Fruit fly (Drosophila melanogaster) whole organism, embryonic: ENCODE measurements around the gene CG32554.

Experiments used
- Bgb ChIP-seq: fragments of 200-800 bp; sonication (Bioruptor generic); IDR thresholded peaks from 2 replicates; pipeline ENCODE4 v1.3.6; 2022; ENCODE audit warnings: missing biosample characterization, missing genetic modification characterization; ENCODE audit not compliant: partially characterized antibody
- CG1024 ChIP-seq: fragments of 200-800 bp; sonication (Bioruptor generic); IDR thresholded peaks from 2 replicates; pipeline ENCODE4 v1.3.6; 2022; ENCODE audit warnings: missing biosample characterization, missing genetic modification characterization
- CG11085 ChIP-seq: fragments of 200-800 bp; sonication (Bioruptor generic); IDR thresholded peaks from 2 replicates; pipeline ENCODE4 v1.3.6; 2022; ENCODE audit warnings: missing biosample characterization, missing genetic modification characterization
- CG11695 ChIP-seq: fragments of 200-800 bp; sonication (Bioruptor generic); IDR thresholded peaks from 3 replicates; pipeline ENCODE4 v1.3.6; 2022; ENCODE audit warnings: missing biosample characterization, missing genetic modification characterization
- CG12659 ChIP-seq: fragments of 200-800 bp; sonication (Bioruptor generic); optimal IDR thresholded peaks from 3 replicates; lab custom pipeline; 2017; ENCODE audit warnings: mild to moderate bottlenecking, missing biosample characterization, missing genetic modification reagents, missing genetic modification characterization
- CG13123 ChIP-seq: fragments of 200-800 bp; sonication (Bioruptor generic); optimal IDR thresholded peaks from 2 replicates; lab custom pipeline; 2016; ENCODE audit warnings: missing biosample characterization, missing genetic modification characterization
- CG15479 ChIP-seq: fragments of 200-800 bp; sonication (Bioruptor generic); optimal IDR thresholded peaks from 3 replicates; lab custom pipeline; 2019; ENCODE audit warnings: missing biosample characterization, mild to moderate bottlenecking, missing genetic modification characterization, moderate library complexity
- CG15514 ChIP-seq: fragments of 200-800 bp; sonication (Bioruptor generic); optimal IDR thresholded peaks from 3 replicates; lab custom pipeline; 2017; ENCODE audit warnings: missing biosample characterization, missing genetic modification characterization, mild to moderate bottlenecking, moderate library complexity, missing genetic modification reagents
- CG1602 ChIP-seq: fragments of 200-800 bp; sonication (Bioruptor generic); optimal IDR thresholded peaks from 3 replicates; lab custom pipeline; 2016; ENCODE audit warnings: missing biosample characterization, missing genetic modification characterization
- CG18599 ChIP-seq: fragments of 200-800 bp; sonication (Bioruptor generic); optimal IDR thresholded peaks from 3 replicates; lab custom pipeline; 2017; ENCODE audit warnings: missing biosample characterization, missing genetic modification characterization, mild to moderate bottlenecking, moderate library complexity, missing genetic modification reagents
- CG31224 ChIP-seq: fragments of 200-800 bp; sonication (Bioruptor generic); IDR thresholded peaks from 2 replicates; pipeline ENCODE4 v1.3.6; 2022; ENCODE audit warnings: missing biosample characterization, missing genetic modification characterization
- CG33213 ChIP-seq: fragments of 200-800 bp; sonication (Bioruptor generic); optimal IDR thresholded peaks from 3 replicates; lab custom pipeline; 2016; ENCODE audit warnings: missing biosample characterization, missing genetic modification characterization
- CG6765 ChIP-seq: fragments of 200-800 bp; sonication (Bioruptor generic); optimal IDR thresholded peaks from 3 replicates; lab custom pipeline; 2017; ENCODE audit warnings: missing biosample characterization, mild to moderate bottlenecking, missing genetic modification characterization
- CG7357 ChIP-seq: fragments of 200-800 bp; sonication (Bioruptor generic); IDR thresholded peaks from 3 replicates; pipeline ENCODE4 v1.3.6; 2022; ENCODE audit warnings: missing biosample characterization, missing genetic modification characterization
- CG8089 ChIP-seq: fragments of 200-800 bp; sonication (Bioruptor generic); optimal IDR thresholded peaks from 3 replicates; lab custom pipeline; 2016; ENCODE audit warnings: missing biosample characterization, missing genetic modification characterization
- CHES-1-like ChIP-seq: fragments of 200-800 bp; sonication (Bioruptor generic); optimal IDR thresholded peaks from 2 replicates; lab custom pipeline; 2016; ENCODE audit warnings: missing biosample characterization, missing genetic modification characterization
- Dip2 ChIP-seq: fragments of 200-800 bp; sonication (Bioruptor generic); IDR thresholded peaks from 2 replicates; pipeline ENCODE4 v1.3.6; 2022; ENCODE audit warnings: missing biosample characterization, missing genetic modification characterization
- Doc3 ChIP-seq: fragments of 200-800 bp; sonication (Bioruptor generic); IDR thresholded peaks from 3 replicates; pipeline ENCODE4 v1.3.6; 2022; ENCODE audit warnings: missing biosample characterization, missing genetic modification characterization; ENCODE audit not compliant: partially characterized antibody
- Dref ChIP-seq: fragments of 200-800 bp; sonication (Bioruptor generic); IDR thresholded peaks from 2 replicates; pipeline ENCODE4 v1.3.6; 2022; ENCODE audit warnings: missing biosample characterization, missing genetic modification characterization
- Elba2 ChIP-seq: fragments of 200-800 bp; sonication (Bioruptor generic); optimal IDR thresholded peaks from 3 replicates; lab custom pipeline; 2016; ENCODE audit warnings: missing biosample characterization, missing genetic modification characterization
- H15 ChIP-seq: fragments of 200-800 bp; sonication (Bioruptor generic); IDR thresholded peaks from 3 replicates; pipeline ENCODE4 v1.3.6; 2022; ENCODE audit warnings: missing biosample characterization, missing genetic modification characterization
- HHEX ChIP-seq: fragments of 200-800 bp; sonication (Bioruptor generic); optimal IDR thresholded peaks from 3 replicates; lab custom pipeline; 2017; ENCODE audit warnings: missing biosample characterization, mild to moderate bottlenecking, missing genetic modification characterization, missing genetic modification reagents
- Hey ChIP-seq: fragments of 200-800 bp; sonication (Bioruptor generic); optimal IDR thresholded peaks from 3 replicates; lab custom pipeline; 2018; ENCODE audit warnings: missing biosample characterization, mild to moderate bottlenecking, missing genetic modification characterization
- Hmr ChIP-seq: fragments of 200-800 bp; sonication (Bioruptor generic); optimal IDR thresholded peaks from 3 replicates; lab custom pipeline; 2017; ENCODE audit warnings: mild to moderate bottlenecking, missing biosample characterization, missing genetic modification reagents, missing genetic modification characterization
- Lim3 ChIP-seq: fragments of 200-800 bp; sonication (Bioruptor generic); IDR thresholded peaks from 2 replicates; pipeline ENCODE4 v1.3.6; 2022; ENCODE audit warnings: missing biosample characterization, missing genetic modification characterization
- MBD-R2 ChIP-seq: fragments of 200-800 bp; sonication (Bioruptor generic); IDR thresholded peaks from 2 replicates; pipeline ENCODE4 v1.3.6; 2022; ENCODE audit warnings: missing biosample characterization, missing genetic modification characterization
- Sox102F ChIP-seq: fragments of 200-800 bp; sonication (Bioruptor generic); optimal IDR thresholded peaks from 2 replicates; lab custom pipeline; 2018; ENCODE audit warnings: missing biosample characterization, mild to moderate bottlenecking, missing genetic modification characterization, moderate library complexity
- Vsx1 ChIP-seq: fragments of 200-800 bp; sonication (Bioruptor generic); optimal IDR thresholded peaks from 2 replicates; lab custom pipeline; 2017; ENCODE audit warnings: missing biosample characterization, mild to moderate bottlenecking, missing genetic modification characterization, missing genetic modification reagents
- Xrp1 ChIP-seq: fragments of 200-800 bp; sonication (Bioruptor generic); IDR thresholded peaks from 2 replicates; pipeline ENCODE4 v1.3.6; 2022; ENCODE audit warnings: missing biosample characterization, missing genetic modification characterization
- abd-A ChIP-seq: fragments of 200-800 bp; sonication (Bioruptor generic); optimal IDR thresholded peaks from 3 replicates; lab custom pipeline; 2019; ENCODE audit warnings: missing biosample characterization, mild to moderate bottlenecking, missing genetic modification characterization, moderate library complexity
- ac ChIP-seq: fragments of 200-800 bp; sonication (Bioruptor generic); optimal IDR thresholded peaks from 3 replicates; lab custom pipeline; 2017; ENCODE audit warnings: missing biosample characterization, mild to moderate bottlenecking, missing genetic modification characterization
- ara ChIP-seq: fragments of 200-800 bp; sonication (Bioruptor generic); IDR thresholded peaks from 2 replicates; pipeline ENCODE4 v1.3.6; 2022; ENCODE audit warnings: missing biosample characterization, missing genetic modification characterization
- bcd ChIP-seq: fragments of 200-800 bp; sonication (Bioruptor generic); optimal IDR thresholded peaks from 2 replicates; lab custom pipeline; 2017; ENCODE audit warnings: missing biosample characterization, mild to moderate bottlenecking, missing genetic modification characterization
- br ChIP-seq: fragments of >200 bp; optimal IDR thresholded peaks from 2 replicates; lab custom pipeline; 2017
- dan ChIP-seq: fragments of 200-800 bp; sonication (Bioruptor generic); IDR thresholded peaks from 2 replicates; pipeline ENCODE4 v1.3.6; 2022; ENCODE audit warnings: missing biosample characterization, missing genetic modification characterization
- exex ChIP-seq: fragments of 200-800 bp; sonication (Bioruptor generic); optimal IDR thresholded peaks from 4 replicates; lab custom pipeline; 2018; ENCODE audit warnings: missing biosample characterization, mild to moderate bottlenecking, missing genetic modification characterization, moderate library complexity
- gce ChIP-seq: fragments of 200-800 bp; sonication (Bioruptor generic); IDR thresholded peaks from 3 replicates; pipeline ENCODE4 v1.3.6; 2022; ENCODE audit warnings: missing biosample characterization, missing genetic modification characterization
- gem ChIP-seq: fragments of 200-800 bp; sonication (Bioruptor generic); optimal IDR thresholded peaks from 2 replicates; lab custom pipeline; 2019; ENCODE audit warnings: missing biosample characterization, mild to moderate bottlenecking, missing genetic modification characterization, moderate library complexity
- inv ChIP-seq: fragments of 200-800 bp; sonication (Bioruptor generic); IDR thresholded peaks from 2 replicates; pipeline ENCODE4 v1.3.6; 2022; ENCODE audit warnings: missing biosample characterization, missing genetic modification characterization; ENCODE audit not compliant: partially characterized antibody
- knrl ChIP-seq: fragments of 200-800 bp; sonication (Bioruptor generic); IDR thresholded peaks from 3 replicates; pipeline ENCODE4 v1.3.6; 2022; ENCODE audit warnings: missing biosample characterization, missing genetic modification characterization; ENCODE audit not compliant: partially characterized antibody
- lola ChIP-seq, 3 experiments: fragments of >200 bp in 2 of 3; fragments of 200-800 bp in 1 of 3; sonication (Bioruptor generic) in 1 of 3; optimal IDR thresholded peaks; 2 replicates each; lab custom pipeline; 2017 to 2019; ENCODE audit warnings: missing biosample characterization in 3 of 3, missing genetic modification characterization in 3 of 3, mild to moderate bottlenecking in 1 of 3, moderate library complexity in 1 of 3
- org-1 ChIP-seq: fragments of 200-800 bp; sonication (Bioruptor generic); optimal IDR thresholded peaks from 2 replicates; lab custom pipeline; 2017; ENCODE audit warnings: missing biosample characterization, missing genetic modification characterization
- ssp ChIP-seq: fragments of 200-800 bp; sonication (Bioruptor generic); IDR thresholded peaks from 2 replicates; pipeline ENCODE4 v1.3.6; 2022; ENCODE audit warnings: missing biosample characterization, missing genetic modification characterization
- stc ChIP-seq: fragments of 200-800 bp; sonication (Bioruptor generic); IDR thresholded peaks from 2 replicates; pipeline ENCODE4 v1.3.6; 2022; ENCODE audit warnings: missing biosample characterization, missing genetic modification characterization
- tio ChIP-seq: fragments of 200-800 bp; sonication (Bioruptor generic); optimal IDR thresholded peaks from 2 replicates; lab custom pipeline; 2017; ENCODE audit warnings: missing biosample characterization, missing genetic modification characterization, inconsistent platforms
- trh ChIP-seq: fragments of 200-800 bp; sonication (Bioruptor generic); optimal IDR thresholded peaks from 2 replicates; lab custom pipeline; 2016; ENCODE audit warnings: missing biosample characterization, missing genetic modification characterization
- unpg ChIP-seq: fragments of 200-800 bp; sonication (Bioruptor generic); optimal IDR thresholded peaks from 3 replicates; lab custom pipeline; 2018; ENCODE audit warnings: missing biosample characterization, mild to moderate bottlenecking, missing genetic modification characterization, moderate library complexity
- vnd ChIP-seq: fragments of 200-800 bp; sonication (Bioruptor generic); IDR thresholded peaks from 3 replicates; pipeline ENCODE4 v1.3.6; 2022; ENCODE audit warnings: missing biosample characterization, missing genetic modification characterization; ENCODE audit not compliant: partially characterized antibody

Gene CG32554

DNA sequence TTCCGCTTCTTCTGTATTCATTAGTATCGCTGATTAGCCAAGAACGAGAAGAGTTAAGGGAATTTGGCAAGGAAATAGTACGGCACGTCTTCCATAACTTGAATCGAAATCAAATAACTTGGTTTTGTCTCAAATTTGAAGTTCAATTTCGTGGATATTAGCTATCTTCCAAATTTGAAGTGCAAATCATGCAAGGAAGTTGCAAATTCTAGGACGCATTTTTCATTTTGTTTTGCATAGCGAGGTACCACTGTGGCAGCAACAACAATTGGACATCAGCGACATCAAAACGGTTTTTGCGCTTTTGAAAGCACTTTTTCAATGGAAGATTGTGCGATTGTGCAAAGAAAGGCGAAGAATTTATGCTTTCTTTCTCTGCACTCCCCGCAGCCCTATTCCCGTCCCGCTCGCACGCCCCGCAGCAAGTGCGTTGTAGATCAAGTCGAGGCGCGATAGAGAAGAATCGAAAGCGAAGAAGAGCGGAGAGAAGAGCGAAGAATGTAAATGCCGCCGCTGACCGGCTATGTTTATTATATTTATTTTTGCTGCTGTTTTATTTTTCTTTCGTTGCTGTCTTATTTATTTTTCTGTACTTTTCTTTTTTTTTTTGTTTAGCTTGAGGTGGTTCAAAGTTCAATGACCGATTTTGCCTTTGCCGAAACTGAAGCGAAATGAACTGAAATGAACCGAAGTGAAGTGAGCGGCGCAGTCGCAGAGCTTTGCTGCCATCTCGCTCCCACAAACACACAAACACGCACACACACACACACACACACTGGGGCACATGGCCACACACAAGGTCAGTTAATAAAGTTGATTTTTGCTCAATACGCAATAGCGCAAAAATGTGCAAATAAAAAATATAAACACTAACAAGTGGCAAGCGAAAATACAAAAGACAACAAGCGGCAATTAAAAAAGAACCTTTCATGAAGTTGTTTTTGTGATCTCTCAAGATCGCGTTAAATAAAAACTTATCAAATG, 28.9 kb upstream of the CG32554 start (continued):
- TF ChIP-seq lola (GFP tag; optimal IDR thresholded peaks at IDR 0.05; lab: Kevin White, UChicago) (no peak), CG6765 (no peak), inv (GFP tag; lab: Robert Waterston, UW) (no peak), CHES-1-like (GFP tag; lab: Kevin White, UChicago) (peak; percentile 48), Vsx1 (no peak), CG12659 (GFP tag; lab: Kevin White, UChicago) (peak; percentile 48), exex (tag; lab: Kevin White, UChicago) (no peak), dan (GFP tag; lab: Robert Waterston, UW) (no peak), CG33213 (GFP tag; lab: Kevin White, UChicago) (peak; percentile 9), Bgb (GFP tag; lab: Robert Waterston, UW) (no peak), ac (GFP tag; lab: Kevin White, UChicago) (no peak), tio (peak; percentile 44), gem (tag; lab: Kevin White, UChicago) (peak; percentile 66), Elba2 (GFP tag; lab: Kevin White, UChicago) (no peak), Lim3 (no peak), CG8089 (GFP tag; lab: Kevin White, UChicago) (no peak), CG15514 (GFP tag; lab: Kevin White, UChicago) (peak; percentile 25), Hmr (GFP tag; lab: Kevin White, UChicago) (peak; percentile 43), HHEX (peak; percentile 5), CG11695 (0 out of 3 replicates have a peak, but pooled peaks have one; percentile 27), CG15479 (GFP tag; lab: Kevin White, UChicago) (no peak), br (lab: Kevin White, UChicago) (no peak), ara (GFP tag; lab: Robert Waterston, UW) (no peak), CG31224 (GFP tag; lab: Robert Waterston, UW) (peak; percentile 46; the same call in 1 of the 2 replicates), Hey (tag; lab: Kevin White, UChicago) (no peak), stc (peak; percentile 47; the same call in 1 of the 2 replicates), org-1 (GFP tag; lab: Kevin White, UChicago) (no peak), Dip2 (GFP tag; lab: Robert Waterston, UW) (no peak), bcd (GFP tag; lab: Kevin White, UChicago) (peak; percentile 71), CG7357 (no peak), CG18599 (peak; percentile 69), CG11085 (GFP tag; lab: Robert Waterston, UW) (peak; percentile 57; the same call in 1 of the 2 replicates), Doc3 (GFP tag; lab: Robert Waterston, UW) (no peak), CG13123 (GFP tag; lab: Kevin White, UChicago) (no peak), abd-A (tag; lab: Kevin White, UChicago) (no peak), CG1024 (GFP tag; lab: Robert Waterston, UW) (no peak), CG1602 (GFP tag; lab: Kevin White, UChicago) (no peak), Xrp1 (no peak), Dref (GFP tag; lab: Robert Waterston, UW) (peak; percentile 25; the same call in 1 of the 2 replicates), gce (0 out of 3 replicates have a peak, but pooled peaks have one; percentile 17), trh (GFP tag; lab: Kevin White, UChicago) (no peak), Sox102F (GFP tag; lab: Kevin White, UChicago) (peak; percentile 68), MBD-R2 (GFP tag; lab: Robert Waterston, UW) (peak; percentile 37; the same call in 1 of the 2 replicates), unpg (GFP tag; lab: Kevin White, UChicago) (peak; percentile 54), H15 (GFP tag; lab: Robert Waterston, UW) (no peak), ssp (GFP tag; lab: Robert Waterston, UW) (0 out of 2 replicates have a peak, but pooled peaks have one; percentile 20), vnd (GFP tag; lab: Robert Waterston, UW) (no peak), knrl (GFP tag; lab: Robert Waterston, UW) (no peak)
